Worm (Caenorhabditis elegans) whole organism, L1 larva: ENCODE results near the gene F09E5.16.

ENCODE experiments used
- ama-1 ChIP-seq: fragments of 150-350 bp; optimal IDR thresholded peaks from 2 replicates; lab custom pipeline; 2014
- blmp-1 ChIP-seq: fragments of 150-350 bp; optimal IDR thresholded peaks from 2 replicates; lab custom pipeline; 2014; ENCODE audit warnings: missing biosample characterization, missing genetic modification characterization
- ceh-90 ChIP-seq: sonication (generic microtip); optimal IDR thresholded peaks from 2 replicates; lab custom pipeline; 2016; ENCODE audit warnings: missing genetic modification characterization, missing compliant biosample characterization
- fkh-10 ChIP-seq: sonication (generic microtip); optimal IDR thresholded peaks from 2 replicates; lab custom pipeline; 2017; ENCODE audit warnings: missing biosample characterization, missing genetic modification reagents, missing genetic modification characterization
- nhr-11 ChIP-seq: fragments of 150-350 bp; optimal IDR thresholded peaks from 2 replicates; lab custom pipeline; 2014; ENCODE audit warnings: missing biosample characterization, missing genetic modification characterization
- nhr-47 ChIP-seq: sonication (generic microtip); optimal IDR thresholded peaks from 2 replicates; lab custom pipeline; 2016; ENCODE audit warnings: mild to moderate bottlenecking, missing genetic modification characterization, moderate library complexity, missing compliant biosample characterization
- zag-1 ChIP-seq: fragments of 150-350 bp; optimal IDR thresholded peaks from 2 replicates; lab custom pipeline; 2014; ENCODE audit warnings: missing biosample characterization, missing genetic modification characterization

ce11 chrII:5344775-5345174 is 20.8 kb downstream of the F09E5.16 start, which contains the start of gene F09E5.14:
- TF ChIP-seq zag-1 (tag; lab: Kevin White, UChicago): no peak
- no peak for TF ChIP-seq fkh-10 (GFP tag; lab: Kevin White, UChicago)
- no peak for TF ChIP-seq blmp-1 (tag; lab: Kevin White, UChicago)
- TF ChIP-seq ceh-90 (tag; lab: Kevin White, UChicago): no peak
- TF ChIP-seq ama-1 (lab: Kevin White, UChicago): no peak
- TF ChIP-seq nhr-11 (tag; lab: Kevin White, UChicago): no peak
- no peak for TF ChIP-seq nhr-47 (tag; lab: Kevin White, UChicago)
